Fruit fly (Drosophila melanogaster) whole organism, embryonic: Measurements from ENCODE around the gene fln.

ENCODE experiments used
- Aef1 ChIP-seq: fragments of 200-800 bp; sonication (Bioruptor generic); IDR thresholded peaks from 3 replicates; pipeline ENCODE4 v1.3.6; 2022; ENCODE audit warnings: missing biosample characterization, missing genetic modification characterization
- B-H2 ChIP-seq: fragments of 200-800 bp; sonication (Bioruptor generic); optimal IDR thresholded peaks from 2 replicates; lab custom pipeline; 2018; ENCODE audit warnings: missing biosample characterization, mild to moderate bottlenecking, missing genetic modification characterization
- Bdp1 ChIP-seq: fragments of 200-800 bp; sonication (Bioruptor generic); optimal IDR thresholded peaks from 3 replicates; lab custom pipeline; 2016; ENCODE audit warnings: missing biosample characterization, missing genetic modification characterization
- CG11504 ChIP-seq: fragments of 200-800 bp; sonication (Bioruptor generic); optimal IDR thresholded peaks from 3 replicates; lab custom pipeline; 2019; ENCODE audit warnings: missing biosample characterization, mild to moderate bottlenecking, missing genetic modification characterization, moderate library complexity
- CG12219 ChIP-seq: fragments of 200-800 bp; sonication (Bioruptor generic); optimal IDR thresholded peaks from 3 replicates; lab custom pipeline; 2018; ENCODE audit warnings: missing biosample characterization, mild to moderate bottlenecking, missing genetic modification characterization
- CG13424 ChIP-seq: fragments of 200-800 bp; sonication (Bioruptor generic); optimal IDR thresholded peaks from 2 replicates; lab custom pipeline; 2019; ENCODE audit warnings: missing biosample characterization, mild to moderate bottlenecking, missing genetic modification characterization, moderate library complexity
- CG14014 ChIP-seq: fragments of 200-800 bp; sonication (Bioruptor generic); IDR thresholded peaks from 2 replicates; pipeline ENCODE4 v1.3.6; 2022; ENCODE audit warnings: missing biosample characterization, missing genetic modification characterization
- CG15696 ChIP-seq: fragments of 200-800 bp; sonication (Bioruptor generic); optimal IDR thresholded peaks from 2 replicates; lab custom pipeline; 2019; ENCODE audit warnings: missing biosample characterization, mild to moderate bottlenecking, missing genetic modification characterization, moderate library complexity
- CG17328 ChIP-seq: fragments of 200-800 bp; sonication (Bioruptor generic); IDR thresholded peaks from 2 replicates; pipeline ENCODE4 v1.3.6; 2022; ENCODE audit warnings: missing biosample characterization, missing genetic modification characterization
- CG18262 ChIP-seq: fragments of 200-800 bp; optimal IDR thresholded peaks from 3 replicates; lab custom pipeline; 2019; ENCODE audit warnings: missing biosample characterization, mild to moderate bottlenecking, missing genetic modification characterization, moderate library complexity
- CG18599 ChIP-seq: fragments of 200-800 bp; sonication (Bioruptor generic); optimal IDR thresholded peaks from 3 replicates; lab custom pipeline; 2017; ENCODE audit warnings: missing biosample characterization, missing genetic modification characterization, mild to moderate bottlenecking, moderate library complexity, missing genetic modification reagents
- CG18764 ChIP-seq: fragments of 200-800 bp; sonication (Bioruptor generic); optimal IDR thresholded peaks from 3 replicates; lab custom pipeline; 2016; ENCODE audit warnings: missing biosample characterization, missing genetic modification characterization
- CG2120 ChIP-seq: fragments of 200-800 bp; sonication (Bioruptor generic); optimal IDR thresholded peaks from 3 replicates; lab custom pipeline; 2016; ENCODE audit warnings: missing biosample characterization, missing genetic modification characterization
- CG2678 ChIP-seq: fragments of 200-800 bp; sonication (Bioruptor generic); optimal IDR thresholded peaks from 3 replicates; lab custom pipeline; 2019; ENCODE audit warnings: missing biosample characterization, mild to moderate bottlenecking, missing genetic modification characterization, moderate library complexity
- CG42726 ChIP-seq: fragments of 200-800 bp; sonication (Bioruptor generic); IDR thresholded peaks from 2 replicates; pipeline ENCODE4 v1.3.6; 2022; ENCODE audit warnings: missing biosample characterization, missing genetic modification characterization; ENCODE audit not compliant: partially characterized antibody
- CG4730 ChIP-seq: fragments of 200-800 bp; sonication (Bioruptor generic); IDR thresholded peaks from 2 replicates; pipeline ENCODE4 v1.3.6; 2022; ENCODE audit warnings: missing biosample characterization, missing genetic modification characterization
- CG6254 ChIP-seq: fragments of 200-800 bp; sonication (Bioruptor generic); optimal IDR thresholded peaks from 3 replicates; lab custom pipeline; 2017; ENCODE audit warnings: mild to moderate bottlenecking, missing biosample characterization, missing genetic modification reagents, missing genetic modification characterization
- CG6689 ChIP-seq: fragments of 200-800 bp; sonication (Bioruptor generic); IDR thresholded peaks from 2 replicates; pipeline ENCODE4 v1.3.6; 2022; ENCODE audit warnings: missing biosample characterization, missing genetic modification characterization
- CG6813 ChIP-seq: fragments of 200-800 bp; sonication (Bioruptor generic); optimal IDR thresholded peaks from 2 replicates; lab custom pipeline; 2017; ENCODE audit warnings: missing biosample characterization, missing genetic modification characterization, mild to moderate bottlenecking, moderate library complexity, missing genetic modification reagents
- CG6854 ChIP-seq: fragments of 200-800 bp; sonication (Bioruptor generic); optimal IDR thresholded peaks from 3 replicates; lab custom pipeline; 2017; ENCODE audit warnings: missing biosample characterization, mild to moderate bottlenecking, missing genetic modification characterization
- CG7786 ChIP-seq: fragments of 200-800 bp; sonication (Bioruptor generic); optimal IDR thresholded peaks from 2 replicates; lab custom pipeline; 2016; ENCODE audit warnings: missing biosample characterization, missing genetic modification characterization
- CG7839 ChIP-seq: fragments of 200-800 bp; sonication (Bioruptor generic); optimal IDR thresholded peaks from 3 replicates; lab custom pipeline; 2018; ENCODE audit warnings: missing biosample characterization, mild to moderate bottlenecking, missing genetic modification characterization, moderate library complexity
- Dek ChIP-seq: fragments of 200-800 bp; sonication (Bioruptor generic); optimal IDR thresholded peaks from 3 replicates; lab custom pipeline; 2019; ENCODE audit warnings: missing biosample characterization, mild to moderate bottlenecking, missing genetic modification characterization, moderate library complexity
- Fer2 ChIP-seq: fragments of 200-800 bp; sonication (Bioruptor generic); optimal IDR thresholded peaks from 2 replicates; lab custom pipeline; 2018; ENCODE audit warnings: missing biosample characterization, mild to moderate bottlenecking, missing genetic modification characterization, moderate library complexity
- HHEX ChIP-seq: fragments of 200-800 bp; sonication (Bioruptor generic); optimal IDR thresholded peaks from 3 replicates; lab custom pipeline; 2017; ENCODE audit warnings: missing biosample characterization, mild to moderate bottlenecking, missing genetic modification characterization, missing genetic modification reagents
- Hand ChIP-seq: fragments of 200-800 bp; sonication (Bioruptor generic); optimal IDR thresholded peaks from 2 replicates; lab custom pipeline; 2017; ENCODE audit warnings: mild to moderate bottlenecking, missing biosample characterization, missing genetic modification reagents, missing genetic modification characterization
- Hmr ChIP-seq: fragments of 200-800 bp; sonication (Bioruptor generic); optimal IDR thresholded peaks from 3 replicates; lab custom pipeline; 2017; ENCODE audit warnings: mild to moderate bottlenecking, missing biosample characterization, missing genetic modification reagents, missing genetic modification characterization
- Hr51 ChIP-seq, 2 experiments: fragments of 200-800 bp; sonication (Bioruptor generic); optimal IDR thresholded peaks; 2 replicates in 1 of 2; 3 replicates in 1 of 2; lab custom pipeline; 2016 to 2018; ENCODE audit warnings: missing biosample characterization in 2 of 2, missing genetic modification characterization in 2 of 2, mild to moderate bottlenecking in 1 of 2, moderate library complexity in 1 of 2
- MTF-1 ChIP-seq: fragments of 200-800 bp; sonication (Bioruptor generic); optimal IDR thresholded peaks from 2 replicates; lab custom pipeline; 2018; ENCODE audit warnings: missing biosample characterization, mild to moderate bottlenecking, missing genetic modification characterization, borderline replicate concordance
- Nf-YC ChIP-seq: fragments of 200-800 bp; optimal IDR thresholded peaks from 3 replicates; lab custom pipeline; 2019; ENCODE audit warnings: missing biosample characterization, mild to moderate bottlenecking, missing genetic modification characterization, moderate library complexity
- Oaz ChIP-seq: fragments of 200-800 bp; sonication (Bioruptor generic); IDR thresholded peaks from 2 replicates; pipeline ENCODE4 v1.3.6; 2022; ENCODE audit warnings: missing biosample characterization, missing genetic modification characterization
- Sox100B ChIP-seq: fragments of 200-800 bp; sonication (Bioruptor generic); optimal IDR thresholded peaks from 3 replicates; lab custom pipeline; 2018; ENCODE audit warnings: missing biosample characterization, mild to moderate bottlenecking, missing genetic modification characterization
- abd-A ChIP-seq: fragments of 200-800 bp; sonication (Bioruptor generic); optimal IDR thresholded peaks from 3 replicates; lab custom pipeline; 2019; ENCODE audit warnings: missing biosample characterization, mild to moderate bottlenecking, missing genetic modification characterization, moderate library complexity
- ash1 ChIP-seq: fragments of 200-800 bp; sonication (Bioruptor generic); optimal IDR thresholded peaks from 2 replicates; lab custom pipeline; 2018; ENCODE audit warnings: missing biosample characterization, mild to moderate bottlenecking, missing genetic modification characterization
- crol ChIP-seq: fragments of 200-800 bp; sonication (Bioruptor generic); IDR thresholded peaks from 2 replicates; pipeline ENCODE4 v1.3.6; 2022; ENCODE audit warnings: missing biosample characterization, missing genetic modification characterization
- gcm ChIP-seq: fragments of 200-800 bp; sonication (Bioruptor generic); optimal IDR thresholded peaks from 2 replicates; lab custom pipeline; 2019; ENCODE audit warnings: missing biosample characterization, mild to moderate bottlenecking, missing genetic modification characterization, moderate library complexity
- gem ChIP-seq: fragments of 200-800 bp; sonication (Bioruptor generic); optimal IDR thresholded peaks from 2 replicates; lab custom pipeline; 2019; ENCODE audit warnings: missing biosample characterization, mild to moderate bottlenecking, missing genetic modification characterization, moderate library complexity
- hkb ChIP-seq, 2 experiments: fragments of 200-800 bp in 1 of 2; fragments of >200 bp in 1 of 2; sonication (Bioruptor generic) in 1 of 2; IDR thresholded peaks in 1 of 2; optimal IDR thresholded peaks in 1 of 2; 2 replicates each; pipeline versions ENCODE4 v1.3.6 to Lab custom; 2017 to 2022; ENCODE audit warnings: missing biosample characterization in 1 of 2, missing genetic modification characterization in 1 of 2
- kah ChIP-seq: fragments of 200-800 bp; sonication (Bioruptor generic); optimal IDR thresholded peaks from 2 replicates; lab custom pipeline; 2018; ENCODE audit warnings: missing biosample characterization, mild to moderate bottlenecking, missing genetic modification characterization
- lab ChIP-seq: fragments of 200-800 bp; sonication (Bioruptor generic); optimal IDR thresholded peaks from 3 replicates; lab custom pipeline; 2017; ENCODE audit warnings: missing biosample characterization, missing genetic modification characterization, mild to moderate bottlenecking, moderate library complexity, missing genetic modification reagents
- pita ChIP-seq: fragments of 200-800 bp; sonication (Bioruptor generic); optimal IDR thresholded peaks from 2 replicates; lab custom pipeline; 2017; ENCODE audit warnings: missing biosample characterization, mild to moderate bottlenecking, missing genetic modification characterization
- row ChIP-seq: fragments of 200-800 bp; sonication (Bioruptor generic); IDR thresholded peaks from 3 replicates; pipeline ENCODE4 v1.3.6; 2022; ENCODE audit warnings: missing biosample characterization, missing genetic modification characterization
- schlank ChIP-seq: fragments of 200-800 bp; sonication (Bioruptor generic); optimal IDR thresholded peaks from 2 replicates; lab custom pipeline; 2018; ENCODE audit warnings: missing biosample characterization, mild to moderate bottlenecking, missing genetic modification characterization
- sens ChIP-seq: fragments of 200-800 bp; sonication (Bioruptor generic); peaks from one replicate; lab custom pipeline; 2016; ENCODE audit warnings: missing biosample characterization, missing genetic modification characterization
- so ChIP-seq: fragments of 200-800 bp; sonication (Bioruptor generic); IDR thresholded peaks from 3 replicates; pipeline ENCODE4 v1.3.6; 2022; ENCODE audit warnings: missing biosample characterization, missing genetic modification characterization
- toy ChIP-seq: fragments of 200-800 bp; sonication (Bioruptor generic); IDR thresholded peaks from 2 replicates; pipeline ENCODE4 v1.3.6; 2022; ENCODE audit warnings: missing biosample characterization, missing genetic modification characterization
- vnd ChIP-seq: fragments of 200-800 bp; sonication (Bioruptor generic); IDR thresholded peaks from 3 replicates; pipeline ENCODE4 v1.3.6; 2022; ENCODE audit warnings: missing biosample characterization, missing genetic modification characterization; ENCODE audit not compliant: partially characterized antibody
- zf30C ChIP-seq: fragments of 200-800 bp; sonication (Bioruptor generic); optimal IDR thresholded peaks from 3 replicates; lab custom pipeline; 2018; ENCODE audit warnings: missing biosample characterization, mild to moderate bottlenecking, missing genetic modification characterization
- zfh1 ChIP-seq: fragments of 200-800 bp; sonication (Bioruptor generic); IDR thresholded peaks from 3 replicates; pipeline ENCODE4 v1.3.6; 2022; ENCODE audit warnings: missing biosample characterization, missing genetic modification characterization

fln gene

dm6 chr3L:19961805-19962204 lies 29.2 kb downstream of the fln start (continued):
- TF ChIP-seq vnd (GFP tag; lab: Robert Waterston, UW), result no peak
- peak; percentile 46 for TF ChIP-seq CG13424 (tag; lab: Kevin White, UChicago)
- TF ChIP-seq Aef1 (GFP tag; lab: Robert Waterston, UW), result no peak
- peak; percentile 60 for TF ChIP-seq abd-A (tag; lab: Kevin White, UChicago)
- TF ChIP-seq HHEX (GFP tag; lab: Kevin White, UChicago), result no peak
- TF ChIP-seq Bdp1 (GFP tag; lab: Kevin White, UChicago), result no peak
- TF ChIP-seq gcm, result no peak
- peak; percentile 73 for TF ChIP-seq CG18599
- peak; percentile 50 for TF ChIP-seq CG11504 (tag; lab: Kevin White, UChicago)
- TF ChIP-seq CG14014 (GFP tag; lab: Robert Waterston, UW), result no peak; the same call in 1 of the 2 replicates
- TF ChIP-seq B-H2 (GFP tag; lab: Kevin White, UChicago), result peak; percentile 63
- peak in 1 of 2 experiments; percentile 52 for TF ChIP-seq Hr51 (GFP tag; optimal IDR thresholded peaks at IDR 0.05; lab: Kevin White, UChicago)
- TF ChIP-seq Dek (tag; lab: Kevin White, UChicago), result peak; percentile 20
- TF ChIP-seq toy (GFP tag; lab: Robert Waterston, UW), result no peak
- 0 out of 3 replicates have a peak, but pooled peaks have one; percentile 9 for TF ChIP-seq so
- peak; percentile 43 for TF ChIP-seq CG2120
- no peak for TF ChIP-seq zfh1
- TF ChIP-seq CG7786 (GFP tag; lab: Kevin White, UChicago), result peak; percentile 12
- peak; percentile 40 for TF ChIP-seq gem (tag; lab: Kevin White, UChicago)
- TF ChIP-seq CG6254 (GFP tag; lab: Kevin White, UChicago), result no peak
- no peak for TF ChIP-seq CG18764 (GFP tag; lab: Kevin White, UChicago)
- TF ChIP-seq Hmr, result peak; percentile 68
- no peak for TF ChIP-seq Sox100B (GFP tag; lab: Kevin White, UChicago)
- peak; percentile 30 for TF ChIP-seq sens (GFP tag; lab: Kevin White, UChicago)
- peak; percentile 56 for TF ChIP-seq lab (GFP tag; lab: Kevin White, UChicago)
- peak; percentile 75 for TF ChIP-seq Hand (GFP tag; lab: Kevin White, UChicago)
- TF ChIP-seq crol (GFP tag; lab: Robert Waterston, UW), result no peak
- TF ChIP-seq Nf-YC, result no peak
- no peak for TF ChIP-seq hkb (optimal IDR thresholded peaks at IDR 0.05; lab: Kevin White, UChicago)
- peak; percentile 27; the same call in 1 of the 2 replicates for TF ChIP-seq hkb (GFP tag; IDR thresholded peaks at IDR 0.05; lab: Robert Waterston, UW)
- TF ChIP-seq CG6854, result peak; percentile 45
- peak; percentile 50 for TF ChIP-seq row (GFP tag; lab: Robert Waterston, UW)
- TF ChIP-seq CG12219 (GFP tag; lab: Kevin White, UChicago), result peak; percentile 13
- no peak for TF ChIP-seq CG15696 (tag; lab: Kevin White, UChicago)
- TF ChIP-seq MTF-1 (GFP tag; lab: Kevin White, UChicago), result no peak
- no peak for TF ChIP-seq CG6689 (GFP tag; lab: Robert Waterston, UW)
- TF ChIP-seq Fer2 (tag; lab: Kevin White, UChicago), result no peak
- no peak for TF ChIP-seq CG18262
- no peak for TF ChIP-seq ash1 (GFP tag; lab: Kevin White, UChicago)
- TF ChIP-seq CG2678, result peak; percentile 57
- no peak for TF ChIP-seq CG42726 (GFP tag; lab: Robert Waterston, UW)
- TF ChIP-seq kah (GFP tag; lab: Kevin White, UChicago), result no peak
- TF ChIP-seq zf30C (GFP tag; lab: Kevin White, UChicago), result no peak
- peak; percentile 20 for TF ChIP-seq schlank (tag; lab: Kevin White, UChicago)
- peak; percentile 25 for TF ChIP-seq CG6813 (GFP tag; lab: Kevin White, UChicago)
- no peak for TF ChIP-seq CG4730 (GFP tag; lab: Robert Waterston, UW)
- TF ChIP-seq pita, result no peak
- no peak for TF ChIP-seq CG17328 (GFP tag; lab: Robert Waterston, UW)
- TF ChIP-seq CG7839, result peak; percentile 16
- TF ChIP-seq Oaz, result peak; percentile 16; the same call in 1 of the 2 replicates
